Worm (Caenorhabditis elegans) whole organism, dauer: ENCODE measurements around the gene T05H10.8.

Source experiments
- unc-62 ChIP-seq: sonication (generic microtip); optimal IDR thresholded peaks from 2 replicates; lab custom pipeline; 2017; ENCODE audit warnings: missing biosample characterization, missing genetic modification reagents, missing genetic modification characterization

Gene T05H10.8

ce11 chrII:8058769-8059168, at the start of gene T05H10.8:
Gene T05H10.8, plus strand, starts transcription at chrII:8059069.
- no peak for TF ChIP-seq unc-62 (GFP tag; lab: Kevin White, UChicago)

- no peak for TF ChIP-seq unc-62 (GFP tag; lab: Kevin White, UChicago)
These were observed 46.5 kb upstream of the T05H10.8 start, which contains the start of gene DH11.2 for ce11 chrII:8012071-8013031. Gene DH11.2, plus strand, starts transcription at chrII:8012816.

- no peak for TF ChIP-seq unc-62 (GFP tag; lab: Kevin White, UChicago)
These were observed 43.4 kb upstream of the T05H10.8 start for ce11 chrII:8015483-8015938.

- no peak for TF ChIP-seq unc-62 (GFP tag; lab: Kevin White, UChicago)
These were observed 42.7 kb upstream of the T05H10.8 start for ce11 chrII:8016167-8016566.

- TF ChIP-seq unc-62 (GFP tag; lab: Kevin White, UChicago) = no peak
These were observed 42.1 kb upstream of the T05H10.8 start for ce11 chrII:8016761-8017160.

- TF ChIP-seq unc-62 (GFP tag; lab: Kevin White, UChicago) = no peak
These were observed 41.5 kb upstream of the T05H10.8 start, which contains the start of gene zyg-11 for ce11 chrII:8017380-8017779. Gene zyg-11, plus strand, starts transcription at chrII:8017680.

ce11 chrII:8020580-8021044, 38.3 kb upstream of the T05H10.8 start:
- no peak for TF ChIP-seq unc-62 (GFP tag; lab: Kevin White, UChicago)

- TF ChIP-seq unc-62 (GFP tag; lab: Kevin White, UChicago) = no peak
These were observed 36.4 kb upstream of the T05H10.8 start, which contains the start of gene hda-2 for ce11 chrII:8022461-8022860. Gene hda-2, minus strand, starts transcription at chrII:8022561.

- no peak for TF ChIP-seq unc-62 (GFP tag; lab: Kevin White, UChicago)
These were observed 31.2 kb upstream of the T05H10.8 start, which contains the start of gene swsn-7 for ce11 chrII:8027663-8028062. Gene swsn-7, minus strand, starts transcription at chrII:8027763.

ce11 chrII:8028246-8028694, 30.6 kb upstream of the T05H10.8 start:
- TF ChIP-seq unc-62 (GFP tag; lab: Kevin White, UChicago) = no peak

- TF ChIP-seq unc-62 (GFP tag; lab: Kevin White, UChicago) = no peak
These were observed 30.1 kb upstream of the T05H10.8 start for ce11 chrII:8028730-8029129.

ce11 chrII:8032657-8033056, 26.2 kb upstream of the T05H10.8 start, which contains the start of gene nrf-6:
Gene nrf-6, minus strand, starts transcription at chrII:8032708.
- no peak for TF ChIP-seq unc-62 (GFP tag; lab: Kevin White, UChicago)

ce11 chrII:8034008-8034407, 24.9 kb upstream of the T05H10.8 start:
- no peak for TF ChIP-seq unc-62 (GFP tag; lab: Kevin White, UChicago)

- no peak for TF ChIP-seq unc-62 (GFP tag; lab: Kevin White, UChicago)
These were observed 24.3 kb upstream of the T05H10.8 start for ce11 chrII:8034617-8035016.

ce11 chrII:8035667-8036066, 23.2 kb upstream of the T05H10.8 start, which contains the start of gene sap-49:
Gene sap-49, minus strand, starts transcription at chrII:8035767.
- no peak for TF ChIP-seq unc-62 (GFP tag; lab: Kevin White, UChicago)

- TF ChIP-seq unc-62 (GFP tag; lab: Kevin White, UChicago) = no peak
These were observed 21.6 kb upstream of the T05H10.8 start, which contains the start of gene arp-6 for ce11 chrII:8037246-8037645. Gene arp-6, minus strand, starts transcription at chrII:8037346.
